Fruit fly (Drosophila melanogaster): ENCODE data around the gene CG43894.
A peak's percentile ranks its signal among the peaks of the same experiment; 100 is the strongest.

The CG43894 gene

DNA sequence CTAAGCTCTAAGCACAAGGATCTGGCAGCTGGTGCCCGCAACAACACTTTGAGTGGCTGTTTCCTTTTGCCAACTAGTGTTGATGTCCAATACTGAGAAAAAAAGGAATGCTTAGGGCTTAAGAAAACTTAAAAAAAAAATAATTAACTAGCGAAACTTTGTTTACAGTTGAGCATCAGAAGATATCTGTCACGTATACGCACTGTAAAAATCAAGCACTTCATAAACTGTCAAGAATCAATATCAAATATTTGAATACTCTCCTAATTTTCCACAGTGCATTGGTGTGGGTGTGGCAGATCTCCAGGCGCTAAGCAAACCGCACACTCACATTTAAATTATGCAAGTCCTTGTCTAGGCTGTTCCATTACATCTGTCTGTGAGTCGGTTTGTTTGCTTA is 15.4 kb upstream of the CG43894 start:
- TF ChIP-seq EcR (GFP tag; optimal IDR thresholded peaks at IDR 0.05) (no peak), pan (optimal IDR thresholded peaks at IDR 0.05) (no peak), Dll (optimal IDR thresholded peaks at IDR 0.05) (no peak)

DNA sequence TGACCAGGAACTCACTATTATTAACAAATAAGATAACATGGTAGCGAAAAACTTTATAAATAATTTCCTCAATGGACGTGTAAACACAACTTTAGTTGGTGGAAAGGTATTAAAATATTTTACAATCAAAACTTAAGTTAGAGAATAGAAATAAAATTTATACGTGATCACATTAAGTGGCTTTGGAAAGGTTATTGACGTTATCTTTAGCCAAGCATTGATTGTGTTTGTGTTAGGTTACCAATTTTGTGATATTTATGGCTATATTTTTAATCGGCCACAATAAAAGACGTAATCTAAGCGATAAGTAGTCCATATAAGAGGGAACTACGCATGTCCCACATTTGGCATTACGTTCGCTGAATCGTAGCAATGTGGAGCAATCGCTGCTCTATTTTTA is 4.9 kb upstream of the CG43894 start, which contains the start of gene CG14120:
Gene CG14120 (plus strand): TSS at position 360 of the 400 bp plus-strand sequence.
- TF ChIP-seq Dll (optimal IDR thresholded peaks at IDR 0.05) (no peak), usp (GFP tag; optimal IDR thresholded peaks at IDR 0.05) (no peak), psq (optimal IDR thresholded peaks at IDR 0.05) (no peak), pan (optimal IDR thresholded peaks at IDR 0.05) (no peak), EcR (GFP tag; optimal IDR thresholded peaks at IDR 0.05) (no peak), CG8478 (optimal IDR thresholded peaks at IDR 0.05) (no peak)

- no peak for TF ChIP-seq usp (GFP tag; optimal IDR thresholded peaks at IDR 0.05)
- TF ChIP-seq EcR (GFP tag; optimal IDR thresholded peaks at IDR 0.05): no peak
- no peak for TF ChIP-seq psq (optimal IDR thresholded peaks at IDR 0.05)
Observed at dm6 chr3L:12892485-12893173, 3.1 kb downstream of the CG43894 start, which contains the start of gene CG14118. Gene CG14118, plus strand, starts transcription at chr3L:12892658.

DNA sequence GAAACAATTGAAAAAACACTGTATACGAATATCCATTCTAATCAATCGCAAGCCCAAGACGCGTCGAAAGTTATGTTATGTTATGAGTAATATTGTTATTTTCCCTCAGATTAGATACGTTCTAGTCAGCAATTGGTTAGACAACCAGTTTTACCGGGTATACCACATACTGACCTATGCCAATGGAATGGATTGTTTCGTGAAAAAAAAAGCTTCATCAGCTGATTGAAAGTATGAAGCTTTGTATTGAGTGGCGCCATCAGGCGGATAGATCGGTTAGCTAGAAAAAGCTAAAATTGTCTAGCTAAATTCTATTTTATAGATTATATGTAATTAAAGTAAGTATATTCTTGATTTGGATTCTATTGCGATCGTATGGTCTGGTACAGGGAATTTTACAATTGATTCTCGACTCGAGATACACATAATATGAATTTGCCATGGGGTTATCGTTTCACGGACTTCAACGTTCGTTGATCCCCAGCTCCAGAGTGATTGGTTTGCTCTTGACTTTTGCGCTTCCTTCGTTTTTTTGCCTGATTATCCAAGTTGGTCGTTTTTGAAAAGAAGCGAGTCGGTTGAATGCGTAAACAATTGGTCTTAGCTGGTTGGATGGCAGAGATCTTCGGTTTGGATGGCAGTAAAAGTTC is 13.1 kb downstream of the CG43894 start, which contains the start of gene CG12520:
Gene CG12520 (minus strand): TSS at position 159 of the 650 bp plus-strand sequence.
- TF ChIP-seq CG8478 (optimal IDR thresholded peaks at IDR 0.05): no peak
- TF ChIP-seq usp (GFP tag; optimal IDR thresholded peaks at IDR 0.05): no peak
- no peak for TF ChIP-seq Dll (optimal IDR thresholded peaks at IDR 0.05)
- no peak for TF ChIP-seq pan (optimal IDR thresholded peaks at IDR 0.05)
- TF ChIP-seq psq (optimal IDR thresholded peaks at IDR 0.05): no peak
- TF ChIP-seq EcR (GFP tag; optimal IDR thresholded peaks at IDR 0.05): no peak

DNA sequence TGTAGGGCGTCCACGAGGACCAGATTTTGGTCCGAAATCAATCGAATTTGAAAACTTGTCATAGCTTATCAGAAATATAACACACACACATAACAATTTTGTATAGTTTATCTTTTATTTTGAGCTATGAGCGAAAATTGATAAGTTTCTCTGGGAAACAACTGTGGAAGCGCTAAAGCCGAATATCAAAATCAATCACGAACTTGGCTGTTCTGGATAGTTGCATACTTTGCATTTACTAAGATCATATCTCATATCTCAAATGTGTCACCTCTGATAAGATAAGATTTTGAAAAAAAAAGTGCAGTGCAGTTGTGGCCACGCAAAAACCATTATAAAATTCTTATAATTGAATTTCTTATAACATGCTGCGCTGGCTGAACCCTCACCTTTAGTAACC is 14.0 kb downstream of the CG43894 start, which contains the start of gene CG32117:
Gene CG32117 (minus strand): TSS at position 101 of the 400 bp plus-strand sequence.
- TF ChIP-seq EcR (GFP tag; optimal IDR thresholded peaks at IDR 0.05) (no peak), Dll (optimal IDR thresholded peaks at IDR 0.05) (no peak), usp (GFP tag; optimal IDR thresholded peaks at IDR 0.05) (no peak), pan (optimal IDR thresholded peaks at IDR 0.05) (no peak), CG8478 (optimal IDR thresholded peaks at IDR 0.05) (no peak), psq (optimal IDR thresholded peaks at IDR 0.05) (no peak)

- TF ChIP-seq usp (GFP tag; optimal IDR thresholded peaks at IDR 0.05) (no peak), pan (optimal IDR thresholded peaks at IDR 0.05) (peak; percentile 93), psq (optimal IDR thresholded peaks at IDR 0.05) (no peak), Dll (optimal IDR thresholded peaks at IDR 0.05) (no peak)
Observed at dm6 chr3L:12913609-12914266, 24.2 kb downstream of the CG43894 start, which contains the start of gene CG32115. Gene CG32115, minus strand, starts transcription at chr3L:12913646.

DNA sequence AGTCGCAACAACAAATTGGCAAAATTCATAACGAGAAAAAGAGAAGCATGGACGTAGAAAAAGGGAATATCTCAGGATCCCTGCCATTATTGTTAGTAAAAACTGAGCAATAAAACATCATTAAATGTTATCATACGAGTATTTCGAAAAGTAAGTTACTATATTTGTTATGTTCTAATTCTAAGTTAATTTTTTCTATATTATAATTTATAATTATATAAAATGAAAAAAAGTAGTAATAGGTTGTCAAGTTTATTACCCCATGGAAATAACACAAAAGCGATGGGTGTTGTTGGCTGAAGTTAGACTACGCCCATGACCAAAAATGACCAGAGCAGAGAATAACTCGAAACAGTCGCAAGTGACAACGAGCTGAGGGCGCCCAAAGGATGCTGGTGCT is 25.9 kb downstream of the CG43894 start:
- TF ChIP-seq psq (optimal IDR thresholded peaks at IDR 0.05) (no peak), CG8478 (optimal IDR thresholded peaks at IDR 0.05) (no peak), EcR (GFP tag; optimal IDR thresholded peaks at IDR 0.05) (no peak), Dll (optimal IDR thresholded peaks at IDR 0.05) (no peak), pan (optimal IDR thresholded peaks at IDR 0.05) (no peak), usp (GFP tag; optimal IDR thresholded peaks at IDR 0.05) (no peak)
